Worm (Caenorhabditis elegans): Measurements from ENCODE around the gene clec-57.

The clec-57 gene

ce11 chrV:14476680-14477079, 7.6 kb downstream of the clec-57 start, which contains the start of gene clec-54:
Gene clec-54 (plus strand): TSS chrV:14476903.
- TF ChIP-seq crh-2 (tag; optimal IDR thresholded peaks at IDR 0.05) (peak; percentile 35), nhr-237 (tag; optimal IDR thresholded peaks at IDR 0.05) (no peak)

DNA sequence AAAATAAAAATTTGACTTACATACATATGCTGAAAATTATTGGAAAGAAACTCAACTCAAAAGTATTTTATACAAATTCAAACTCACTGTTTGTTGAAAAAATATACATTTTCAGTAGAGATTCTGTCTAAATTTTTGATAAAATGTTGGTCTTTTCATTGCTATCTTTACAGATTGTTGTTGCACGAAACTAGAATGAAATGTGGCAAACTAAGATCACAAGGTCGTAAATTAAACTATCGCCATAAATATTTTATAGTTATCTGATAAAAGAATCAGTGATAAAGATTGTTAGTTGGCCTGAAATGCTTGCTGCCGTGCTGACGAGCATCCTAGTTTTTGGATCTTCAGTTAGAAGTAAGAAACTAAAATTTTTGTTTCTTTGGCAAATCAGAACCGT, 9.9 kb downstream of the clec-57 start, which contains the start of gene clec-55:
clec-55 (plus strand) TSS at position 301 of the 400 bp plus-strand sequence.
- no peak for TF ChIP-seq ceh-82 (tag; optimal IDR thresholded peaks at IDR 0.05)
- no peak for TF ChIP-seq dmd-4 (tag; optimal IDR thresholded peaks at IDR 0.05)
- no peak for TF ChIP-seq unc-62 (GFP tag; optimal IDR thresholded peaks at IDR 0.05)
- no peak for TF ChIP-seq nhr-11 (tag; optimal IDR thresholded peaks at IDR 0.05)
- TF ChIP-seq zag-1 (tag; optimal IDR thresholded peaks at IDR 0.05) = no peak
- no peak for TF ChIP-seq sem-4 (tag; optimal IDR thresholded peaks at IDR 0.05)

DNA sequence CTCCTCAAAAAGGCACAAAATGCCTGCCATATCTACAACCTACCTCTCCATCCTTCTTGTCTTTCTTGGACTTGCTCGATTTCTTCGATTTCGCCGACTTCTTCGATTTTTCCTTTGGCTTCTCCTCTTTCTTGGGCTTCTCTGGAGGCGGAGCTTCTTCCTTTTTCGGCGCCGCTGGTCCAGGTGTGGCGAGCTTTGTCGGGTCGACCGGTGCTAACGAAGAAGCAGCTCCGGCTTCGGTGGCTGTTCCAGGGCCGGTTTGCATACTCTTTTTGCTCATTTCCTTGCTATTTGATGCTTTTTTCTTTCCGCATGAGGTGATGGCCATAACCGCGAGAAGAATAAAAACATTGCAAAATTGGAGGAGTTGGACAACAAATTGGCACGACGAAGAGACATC, 11.5 kb downstream of the clec-57 start:
- TF ChIP-seq elt-3 (tag; optimal IDR thresholded peaks at IDR 0.05) (no peak), nhr-12 (tag; optimal IDR thresholded peaks at IDR 0.05) (no peak), ztf-1 (GFP tag; conservative IDR thresholded peaks at IDR 0.05) (no peak), nhr-237 (tag; optimal IDR thresholded peaks at IDR 0.05) (no peak)

DNA sequence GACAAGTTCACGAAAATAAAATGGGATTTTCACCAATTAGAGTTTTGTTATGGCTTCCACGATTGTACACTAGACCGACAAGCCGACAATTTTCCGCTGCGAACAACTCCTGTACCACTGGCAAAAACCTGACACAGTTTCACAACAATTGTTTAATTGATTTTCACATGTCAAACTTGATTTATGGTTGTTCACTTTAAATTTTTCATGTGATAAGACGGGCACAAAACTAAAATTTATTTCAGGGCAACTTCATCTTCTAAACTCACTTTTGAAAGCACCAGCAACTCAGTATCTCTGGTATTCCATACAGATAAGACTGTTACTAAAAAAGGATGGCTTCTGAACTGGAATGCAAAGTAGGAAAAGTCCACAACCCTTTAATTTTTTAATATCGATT, 12.4 kb downstream of the clec-57 start, which contains the start of gene R02D5.7:
R02D5.7 (minus strand) TSS at position 101 of the 400 bp plus-strand sequence.
- TF ChIP-seq gmeb-1 (tag; optimal IDR thresholded peaks at IDR 0.05) (no peak), peb-1 (tag; optimal IDR thresholded peaks at IDR 0.05) (no peak), unc-62 (GFP tag; optimal IDR thresholded peaks at IDR 0.05) (no peak), blmp-1 (tag; optimal IDR thresholded peaks at IDR 0.05; ENCODE audit: insufficient read depth) (no peak), ZK546.5 (tag; optimal IDR thresholded peaks at IDR 0.05) (no peak), nhr-11 (tag; optimal IDR thresholded peaks at IDR 0.05) (no peak), skn-1 (tag; optimal IDR thresholded peaks at IDR 0.05) (no peak), ztf-11 (tag; optimal IDR thresholded peaks at IDR 0.05) (no peak), alr-1 (tag; optimal IDR thresholded peaks at IDR 0.05) (no peak)

ce11 chrV:14481987-14482386, 13.0 kb downstream of the clec-57 start, which contains the start of gene R02D5.10:
Gene R02D5.10 (plus strand): TSS chrV:14482287.
- no peak for TF ChIP-seq ztf-4 (tag; optimal IDR thresholded peaks at IDR 0.05)
- no peak for TF ChIP-seq lin-11 (tag; optimal IDR thresholded peaks at IDR 0.05)
- no peak for TF ChIP-seq C34F6.9 (tag; optimal IDR thresholded peaks at IDR 0.05)

- TF ChIP-seq skn-1 (tag; optimal IDR thresholded peaks at IDR 0.05) (peak; percentile 61), fos-1 (tag; optimal IDR thresholded peaks at IDR 0.05) (peak; percentile 96), ZK546.5 (tag; optimal IDR thresholded peaks at IDR 0.05) (no peak)
Observed at ce11 chrV:14482728-14483210, 13.7 kb downstream of the clec-57 start, which contains the start of gene R02D5.3. Gene R02D5.3 (plus strand): TSS chrV:14483160.

ce11 chrV:14484582-14484981, 15.6 kb downstream of the clec-57 start, which contains the start of gene R02D5.4:
Gene R02D5.4 (minus strand): TSS chrV:14484682.
- no peak for TF ChIP-seq gmeb-1 (tag; optimal IDR thresholded peaks at IDR 0.05)
- no peak for TF ChIP-seq nhr-11 (tag; optimal IDR thresholded peaks at IDR 0.05)
- no peak for TF ChIP-seq mbf-1 (tag; optimal IDR thresholded peaks at IDR 0.05)
- no peak for TF ChIP-seq Y55F3AM.14 (GFP tag; optimal IDR thresholded peaks at IDR 0.05)
- TF ChIP-seq ztf-4 (tag; optimal IDR thresholded peaks at IDR 0.05) = no peak
- TF ChIP-seq nhr-25 (tag; optimal IDR thresholded peaks at IDR 0.05) = no peak
- TF ChIP-seq C34F6.9 (tag; optimal IDR thresholded peaks at IDR 0.05) = no peak
- TF ChIP-seq egl-27 (tag; optimal IDR thresholded peaks at IDR 0.05) = no peak
- no peak for TF ChIP-seq peb-1 (tag; optimal IDR thresholded peaks at IDR 0.05)
- no peak for TF ChIP-seq aly-2 (tag; optimal IDR thresholded peaks at IDR 0.05)
- TF ChIP-seq ceh-16 (tag; optimal IDR thresholded peaks at IDR 0.05) = no peak
- no peak for TF ChIP-seq nhr-10 (tag; optimal IDR thresholded peaks at IDR 0.05)
- TF ChIP-seq unc-39 (tag; optimal IDR thresholded peaks at IDR 0.05) = no peak
- TF ChIP-seq nhr-21 (tag; optimal IDR thresholded peaks at IDR 0.05) = no peak
- TF ChIP-seq ztf-1 (GFP tag; conservative IDR thresholded peaks at IDR 0.05) = no peak
- TF ChIP-seq elt-3 (tag; optimal IDR thresholded peaks at IDR 0.05) = no peak
- TF ChIP-seq nhr-237 (tag; optimal IDR thresholded peaks at IDR 0.05) = no peak
